Worm (Caenorhabditis elegans) whole organism, early embryonic: Measurements from ENCODE around the gene nhr-184.

Experiments
- B0310.2 ChIP-seq: sonication (generic microtip); optimal IDR thresholded peaks from 2 replicates; lab custom pipeline; 2016; ENCODE audit warnings: mild to moderate bottlenecking, missing genetic modification characterization, missing compliant biosample characterization
- ama-1 ChIP-seq: fragments of 150-350 bp; optimal IDR thresholded peaks from 2 replicates; lab custom pipeline; 2014
- ceh-13 ChIP-seq: fragments of 200-800 bp; sonication (Bioruptor generic); optimal IDR thresholded peaks from 2 replicates; lab custom pipeline; 2018; ENCODE audit warnings: mild to moderate bottlenecking, missing genetic modification characterization, missing compliant biosample characterization
- ceh-36 ChIP-seq: sonication (generic microtip); optimal IDR thresholded peaks from 2 replicates; lab custom pipeline; 2016; ENCODE audit warnings: missing genetic modification characterization, inconsistent platforms, missing compliant biosample characterization
- hmbx-1 ChIP-seq: sonication (generic microtip); optimal IDR thresholded peaks from 2 replicates; lab custom pipeline; 2016; ENCODE audit warnings: mild to moderate bottlenecking, missing genetic modification characterization, missing compliant biosample characterization
- sea-1 ChIP-seq: fragments of 200-800 bp; sonication (Bioruptor generic); conservative IDR thresholded peaks from 2 replicates; pipeline ENCODE4 v1.3.6; 2022; ENCODE audit warnings: missing genetic modification characterization, missing compliant biosample characterization

ce11 chrV:2249310-2249709 lies 35.0 kb upstream of the nhr-184 start, which contains the start of gene cyp-33C6:
- TF ChIP-seq hmbx-1 (tag; lab: Kevin White, UChicago) (no peak), ama-1 (lab: Kevin White, UChicago) (no peak), B0310.2 (tag; lab: Kevin White, UChicago) (no peak), sea-1 (GFP tag; lab: Robert Waterston, UW) (no peak), ceh-13 (GFP tag; lab: Kevin White, UChicago) (no peak), ceh-36 (tag; lab: Kevin White, UChicago) (no peak)
